Worm (Caenorhabditis elegans): Measurements from ENCODE around the gene glb-27.

Gene glb-27

DNA sequence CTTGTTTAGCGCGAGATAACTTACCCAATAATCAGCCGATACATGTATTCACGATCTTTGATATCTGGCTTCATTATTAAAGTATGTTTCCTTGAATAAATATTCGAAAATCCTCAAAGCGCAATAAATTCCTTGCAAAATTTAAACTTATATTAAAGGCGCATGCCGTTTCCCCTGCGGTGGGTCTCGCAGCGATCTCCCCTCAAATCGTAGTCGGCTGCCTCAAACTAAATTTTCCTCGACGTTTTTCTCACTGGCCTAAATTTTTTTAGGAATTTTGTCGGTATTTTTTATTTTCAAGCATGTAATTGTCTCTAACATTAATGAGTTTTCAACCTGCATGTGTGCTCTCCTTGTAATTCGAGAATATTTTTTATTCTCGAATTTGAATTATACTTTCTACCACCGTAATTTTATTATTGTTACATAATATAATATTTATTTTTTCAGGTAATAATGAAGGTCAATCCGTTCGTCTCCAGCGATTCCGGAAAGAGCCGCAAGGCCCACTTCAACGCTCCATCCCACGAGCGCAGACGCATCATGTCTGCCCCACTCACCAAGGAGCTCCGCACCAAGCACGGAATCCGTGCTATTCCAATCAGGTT, 46.4 kb upstream of the glb-27 start, which contains the start of the genes cpf-1 and rpl-26:
Gene cpf-1 (minus strand): TSS at position 104 of the 608 bp plus-strand sequence.
Gene rpl-26 (plus strand): TSS at position 449 of the 608 bp plus-strand sequence.
- TF ChIP-seq egl-27 (tag; optimal IDR thresholded peaks at IDR 0.05): no peak
- TF ChIP-seq ztf-4 (tag; optimal IDR thresholded peaks at IDR 0.05): no peak
- no peak for TF ChIP-seq dmd-4 (tag; optimal IDR thresholded peaks at IDR 0.05)
- peak; percentile 75 for TF ChIP-seq unc-55 (GFP tag; optimal IDR thresholded peaks at IDR 0.05)
- peak; percentile 77 for TF ChIP-seq C34F6.9 (tag; optimal IDR thresholded peaks at IDR 0.05)
- peak; percentile 33 for TF ChIP-seq fos-1 (tag; optimal IDR thresholded peaks at IDR 0.05)
- peak; percentile 49 for TF ChIP-seq sem-4 (tag; optimal IDR thresholded peaks at IDR 0.05)
- TF ChIP-seq elt-3 (tag; optimal IDR thresholded peaks at IDR 0.05): no peak
- TF ChIP-seq ztf-1 (GFP tag; conservative IDR thresholded peaks at IDR 0.05): no peak
- no peak for TF ChIP-seq nhr-6 (tag; optimal IDR thresholded peaks at IDR 0.05)
- TF ChIP-seq elt-1 (tag; optimal IDR thresholded peaks at IDR 0.05): no peak
- peak; percentile 47 for TF ChIP-seq nhr-129 (tag; optimal IDR thresholded peaks at IDR 0.05)
- TF ChIP-seq sma-3 (GFP tag; optimal IDR thresholded peaks at IDR 0.05): peak; percentile 4
- peak; percentile 24 for TF ChIP-seq sma-9 (GFP tag; optimal IDR thresholded peaks at IDR 0.05)
- no peak for TF ChIP-seq sma-9 (tag; optimal IDR thresholded peaks at IDR 0.05)
- TF ChIP-seq crh-2 (tag; optimal IDR thresholded peaks at IDR 0.05): peak; percentile 60
- TF ChIP-seq ZK546.5 (tag; optimal IDR thresholded peaks at IDR 0.05): no peak
- TF ChIP-seq nhr-21 (tag; optimal IDR thresholded peaks at IDR 0.05): no peak
- no peak for TF ChIP-seq nhr-12 (tag; optimal IDR thresholded peaks at IDR 0.05)
- peak; percentile 75 for TF ChIP-seq snpc-4 (tag; optimal IDR thresholded peaks at IDR 0.05)
- no peak for TF ChIP-seq unc-62 (GFP tag; optimal IDR thresholded peaks at IDR 0.05)
- no peak for TF ChIP-seq nhr-11 (tag; optimal IDR thresholded peaks at IDR 0.05)
- TF ChIP-seq lsy-2 (tag; optimal IDR thresholded peaks at IDR 0.05): peak; percentile 22 to 89
- TF ChIP-seq gmeb-1 (tag; optimal IDR thresholded peaks at IDR 0.05): peak; percentile 71
- TF ChIP-seq skn-1 (tag; optimal IDR thresholded peaks at IDR 0.05): no peak
- TF ChIP-seq F13H6.1 (tag; optimal IDR thresholded peaks at IDR 0.05): no peak

DNA sequence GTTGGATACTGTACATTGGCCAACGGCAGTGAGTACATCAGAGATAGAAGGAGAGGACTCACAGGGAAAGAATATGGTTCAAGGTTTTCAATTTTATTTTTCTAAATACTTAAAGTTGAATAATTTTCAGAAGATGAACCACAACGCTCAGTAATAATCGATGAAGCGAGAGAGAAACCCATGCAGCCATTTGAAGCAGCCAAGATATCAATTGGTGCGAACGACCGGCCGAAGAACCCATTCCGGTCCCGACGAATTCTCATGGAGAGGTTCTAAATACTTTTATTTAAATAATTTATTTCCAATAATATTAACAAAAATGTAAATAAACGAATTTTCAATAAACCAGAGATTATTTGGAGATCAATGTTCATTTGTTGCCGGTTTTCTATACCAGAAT, 44.1 kb upstream of the glb-27 start, which contains the start of gene pigg-1:
Gene pigg-1 (minus strand): TSS at position 101 of the 400 bp plus-strand sequence.
- TF ChIP-seq sma-9 (GFP tag; optimal IDR thresholded peaks at IDR 0.05) (no peak), sma-9 (tag; optimal IDR thresholded peaks at IDR 0.05) (no peak)

DNA sequence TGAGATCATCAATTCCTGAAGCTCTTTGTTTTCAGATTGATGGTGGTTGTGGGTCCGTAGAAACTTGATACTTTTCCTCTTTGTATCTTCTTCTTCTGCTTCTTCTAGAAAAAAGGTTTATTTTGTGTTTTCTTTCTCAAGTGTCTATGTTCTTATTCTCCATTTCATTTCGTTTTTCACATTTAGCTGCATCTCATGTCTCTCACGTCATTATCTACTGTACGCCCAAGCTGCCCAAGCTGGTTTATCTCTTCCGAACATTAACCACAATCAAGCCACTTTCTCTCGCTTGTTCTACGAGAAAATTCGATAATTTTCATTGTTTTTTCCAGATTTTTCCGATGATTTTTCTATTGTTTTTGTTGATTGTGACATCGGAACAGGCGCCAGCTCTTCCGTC, 43.1 kb upstream of the glb-27 start, which contains the start of gene F28C6.5:
Gene F28C6.5 (plus strand): TSS at position 301 of the 400 bp plus-strand sequence.
- no peak for TF ChIP-seq ZK546.5 (tag; optimal IDR thresholded peaks at IDR 0.05)
- TF ChIP-seq ztf-4 (tag; optimal IDR thresholded peaks at IDR 0.05): no peak
- TF ChIP-seq ama-1 (optimal IDR thresholded peaks at IDR 0.05): no peak
- no peak for TF ChIP-seq lin-11 (tag; optimal IDR thresholded peaks at IDR 0.05)
- TF ChIP-seq nhr-21 (tag; optimal IDR thresholded peaks at IDR 0.05): no peak
- no peak for TF ChIP-seq nhr-10 (tag; optimal IDR thresholded peaks at IDR 0.05)
- TF ChIP-seq sma-3 (GFP tag; optimal IDR thresholded peaks at IDR 0.05): no peak
- no peak for TF ChIP-seq dmd-4 (tag; optimal IDR thresholded peaks at IDR 0.05)
- TF ChIP-seq unc-39 (tag; optimal IDR thresholded peaks at IDR 0.05): no peak
- TF ChIP-seq unc-62 (GFP tag; optimal IDR thresholded peaks at IDR 0.05): no peak
- no peak for TF ChIP-seq unc-55 (GFP tag; optimal IDR thresholded peaks at IDR 0.05)
- no peak for TF ChIP-seq F13H6.1 (tag; optimal IDR thresholded peaks at IDR 0.05)
- TF ChIP-seq nhr-129 (tag; optimal IDR thresholded peaks at IDR 0.05): no peak
- no peak for TF ChIP-seq blmp-1 (tag; optimal IDR thresholded peaks at IDR 0.05; ENCODE audit: insufficient read depth)
- TF ChIP-seq Y55F3AM.14 (GFP tag; optimal IDR thresholded peaks at IDR 0.05): no peak
- no peak for TF ChIP-seq lin-13 (GFP tag; optimal IDR thresholded peaks at IDR 0.05)
- TF ChIP-seq peb-1 (tag; optimal IDR thresholded peaks at IDR 0.05): no peak
- TF ChIP-seq mab-5 (tag; optimal IDR thresholded peaks at IDR 0.05): no peak
- TF ChIP-seq mdl-1 (tag; optimal IDR thresholded peaks at IDR 0.05): no peak
- TF ChIP-seq fos-1 (tag; optimal IDR thresholded peaks at IDR 0.05): no peak

Measured in whole organism, L2 larva.